Worm (Caenorhabditis elegans) whole organism, L4/young adult: Measurements from ENCODE around the gene Y9C12A.1.

Experiments used
- W03F9.2 ChIP-seq: fragments of 150-350 bp; optimal IDR thresholded peaks from 2 replicates; lab custom pipeline; 2014; ENCODE audit warnings: missing biosample characterization, missing genetic modification characterization
- him-1 ChIP-seq: sonication (generic microtip); optimal IDR thresholded peaks from 2 replicates; lab custom pipeline; 2016; ENCODE audit warnings: missing genotype, missing genetic modification reagents, missing genetic modification characterization, missing compliant biosample characterization

DNA sequence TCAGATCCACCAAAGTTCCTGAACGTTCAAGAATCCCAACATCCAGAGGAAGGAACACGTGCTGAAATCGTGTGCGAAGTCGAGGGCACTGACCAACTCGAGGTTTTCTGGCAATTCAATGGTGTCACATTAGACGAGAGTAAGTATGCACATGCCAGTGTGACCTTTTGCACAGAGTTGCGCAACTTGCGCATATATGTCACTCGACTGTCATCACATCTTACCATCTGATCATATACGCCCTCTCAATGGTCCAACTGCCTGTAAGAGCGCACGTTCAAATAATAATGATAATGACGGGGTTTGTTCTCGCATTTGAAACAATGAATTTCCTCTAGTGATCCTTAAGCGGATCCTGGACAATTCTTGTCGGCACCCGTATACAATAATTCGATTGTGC lies 13.7 kb upstream of the Y9C12A.1 start:
- TF ChIP-seq W03F9.2 (tag; lab: Kevin White, UChicago) (no peak), him-1 (tag; lab: Kevin White, UChicago) (no peak)
